Worm (Caenorhabditis elegans): Measurements from ENCODE around the gene F41F3.1.

ce11 chrV:4665651-4666050 is 11.3 kb downstream of the F41F3.1 start, which contains the start of gene srx-73:
- TF ChIP-seq ama-1 (optimal IDR thresholded peaks at IDR 0.05) (no peak), aly-1 (tag; optimal IDR thresholded peaks at IDR 0.05) (no peak), F13C5.2 (tag; optimal IDR thresholded peaks at IDR 0.05) (no peak), tra-4 (tag; optimal IDR thresholded peaks at IDR 0.05) (no peak), flt-1 (GFP tag; IDR thresholded peaks at IDR 0.05) (no peak), B0310.2 (tag; optimal IDR thresholded peaks at IDR 0.05) (no peak), scrt-1 (GFP tag; IDR thresholded peaks at IDR 0.05) (no peak), hmbx-1 (tag; optimal IDR thresholded peaks at IDR 0.05) (no peak), hnd-1 (tag; optimal IDR thresholded peaks at IDR 0.05) (no peak), ceh-13 (GFP tag; optimal IDR thresholded peaks at IDR 0.05) (no peak)

All from whole organism, early embryonic.